Worm (Caenorhabditis elegans) whole organism, L3 larva: Measurements from ENCODE around the gene nspc-20.
A peak's percentile ranks its signal among the peaks of the same experiment; 100 is the strongest.

Experiments
- R02D3.7 ChIP-seq: fragments of 150-350 bp; optimal IDR thresholded peaks from 2 replicates; lab custom pipeline; 2014; ENCODE audit warnings: missing biosample characterization, missing genetic modification characterization
- ZK546.5 ChIP-seq: sonication (generic microtip); optimal IDR thresholded peaks from 2 replicates; lab custom pipeline; 2017; ENCODE audit warnings: missing biosample characterization, missing genetic modification characterization
- aly-2 ChIP-seq: fragments of 150-350 bp; optimal IDR thresholded peaks from 2 replicates; lab custom pipeline; 2014; ENCODE audit warnings: missing biosample characterization, missing genetic modification characterization
- ama-1 ChIP-seq: fragments of 150-350 bp; optimal IDR thresholded peaks from 2 replicates; lab custom pipeline; 2018
- ceh-16 ChIP-seq: sonication (generic microtip); optimal IDR thresholded peaks from 2 replicates; lab custom pipeline; 2017; ENCODE audit warnings: missing biosample characterization, missing genetic modification characterization
- ceh-28 ChIP-seq: fragments of 150-350 bp; optimal IDR thresholded peaks from 2 replicates; lab custom pipeline; 2014; ENCODE audit warnings: missing biosample characterization, missing genetic modification reagents, missing genetic modification characterization
- ceh-82 ChIP-seq: fragments of 150-350 bp; optimal IDR thresholded peaks from 2 replicates; lab custom pipeline; 2014; ENCODE audit warnings: missing biosample characterization, missing genetic modification characterization
- ceh-9 ChIP-seq: sonication (generic microtip); optimal IDR thresholded peaks from 2 replicates; lab custom pipeline; 2018; ENCODE audit warnings: missing biosample characterization, missing genetic modification characterization
- daf-12 ChIP-seq: fragments of 150-350 bp; optimal IDR thresholded peaks from 2 replicates; lab custom pipeline; 2014; ENCODE audit warnings: missing biosample characterization, missing genetic modification reagents, missing genetic modification characterization
- egl-27 ChIP-seq: sonication (generic microtip); optimal IDR thresholded peaks from 4 replicates; lab custom pipeline; 2017; ENCODE audit warnings: missing biosample characterization, missing genetic modification reagents, missing genetic modification characterization
- egl-5 ChIP-seq: fragments of 150-350 bp; optimal IDR thresholded peaks from 2 replicates; lab custom pipeline; 2017; ENCODE audit warnings: missing biosample characterization, missing genetic modification reagents, missing genetic modification characterization, inconsistent platforms
- elt-1 ChIP-seq: fragments of 150-350 bp; optimal IDR thresholded peaks from 2 replicates; lab custom pipeline; 2014; ENCODE audit warnings: missing biosample characterization, missing genetic modification characterization
- elt-2 ChIP-seq: sonication (generic microtip); optimal IDR thresholded peaks from 2 replicates; lab custom pipeline; 2016; ENCODE audit warnings: missing genetic modification reagents, mild to moderate bottlenecking, missing genetic modification characterization, missing compliant biosample characterization
- elt-3 ChIP-seq, 3 experiments: fragments of 150-350 bp in 1 of 3; sonication (generic microtip) in 2 of 3; optimal IDR thresholded peaks; 2 replicates in 2 of 3; 4 replicates in 1 of 3; lab custom pipeline; 2014 to 2017; ENCODE audit warnings: missing biosample characterization in 3 of 3, missing genetic modification characterization in 3 of 3
- eor-1 ChIP-seq, 2 experiments: fragments of 150-350 bp; optimal IDR thresholded peaks; 2 replicates each; lab custom pipeline; 2014 to 2018; ENCODE audit warnings: missing biosample characterization in 2 of 2, missing genetic modification characterization in 2 of 2
- fkh-10 ChIP-seq: sonication (generic microtip); optimal IDR thresholded peaks from 2 replicates; lab custom pipeline; 2017; ENCODE audit warnings: missing biosample characterization, missing genetic modification reagents, missing genetic modification characterization
- fos-1 ChIP-seq: fragments of 150-350 bp; optimal IDR thresholded peaks from 2 replicates; lab custom pipeline; 2014; ENCODE audit warnings: missing biosample characterization, missing genetic modification characterization
- hmg-11 ChIP-seq: sonication (generic microtip); optimal IDR thresholded peaks from 2 replicates; lab custom pipeline; 2016; ENCODE audit warnings: missing genetic modification characterization, missing compliant biosample characterization
- jun-1 ChIP-seq: fragments of 150-350 bp; optimal IDR thresholded peaks from 2 replicates; lab custom pipeline; 2014; ENCODE audit warnings: missing biosample characterization, missing genetic modification reagents, missing genetic modification characterization
- lin-15B ChIP-seq: fragments of 150-350 bp; optimal IDR thresholded peaks from 2 replicates; lab custom pipeline; 2014; ENCODE audit warnings: missing biosample characterization, missing genetic modification characterization
- lin-39 ChIP-seq: fragments of 150-350 bp; optimal IDR thresholded peaks from 2 replicates; lab custom pipeline; 2018; ENCODE audit warnings: missing biosample characterization, missing genetic modification reagents, missing genetic modification characterization
- lsy-12 ChIP-seq: sonication (generic microtip); optimal IDR thresholded peaks from 2 replicates; lab custom pipeline; 2016; ENCODE audit warnings: mild to moderate bottlenecking, missing genetic modification characterization, missing compliant biosample characterization
- mdl-1 ChIP-seq: fragments of 150-350 bp; optimal IDR thresholded peaks from 2 replicates; lab custom pipeline; 2014; ENCODE audit warnings: missing biosample characterization, missing genetic modification characterization
- mml-1 ChIP-seq: fragments of 150-350 bp; sonication (generic microtip); optimal IDR thresholded peaks from 3 replicates; lab custom pipeline; 2014; ENCODE audit warnings: missing biosample characterization, missing genetic modification characterization
- nfya-1 ChIP-seq: sonication (generic microtip); optimal IDR thresholded peaks from 2 replicates; lab custom pipeline; 2017; ENCODE audit warnings: missing genetic modification characterization, mild to moderate bottlenecking, missing compliant biosample characterization, antibody characterized with exemption, moderate library complexity; ENCODE audit not compliant: insufficient read depth
- nhr-11 ChIP-seq: fragments of 150-350 bp; optimal IDR thresholded peaks from 2 replicates; lab custom pipeline; 2014; ENCODE audit warnings: missing biosample characterization, missing genetic modification characterization
- nhr-12 ChIP-seq: fragments of 150-350 bp; optimal IDR thresholded peaks from 2 replicates; lab custom pipeline; 2014; ENCODE audit warnings: missing biosample characterization, missing genetic modification characterization
- nhr-23 ChIP-seq: fragments of 150-350 bp; optimal IDR thresholded peaks from 2 replicates; lab custom pipeline; 2014; ENCODE audit warnings: missing biosample characterization, missing genetic modification reagents, missing genetic modification characterization
- nhr-237 ChIP-seq: fragments of 150-350 bp; optimal IDR thresholded peaks from 2 replicates; lab custom pipeline; 2014; ENCODE audit warnings: missing biosample characterization, missing genetic modification characterization
- nhr-25 ChIP-seq: sonication (generic microtip); optimal IDR thresholded peaks from 2 replicates; lab custom pipeline; 2017; ENCODE audit warnings: missing biosample characterization, missing genetic modification characterization
- nhr-28 ChIP-seq: fragments of 150-350 bp; optimal IDR thresholded peaks from 2 replicates; lab custom pipeline; 2014; ENCODE audit warnings: missing biosample characterization, missing genetic modification characterization
- nhr-43 ChIP-seq: sonication (generic microtip); optimal IDR thresholded peaks from 2 replicates; lab custom pipeline; 2016; ENCODE audit warnings: mild to moderate bottlenecking, missing genetic modification characterization, missing compliant biosample characterization; ENCODE audit not compliant: poor library complexity, severe bottlenecking
- nhr-67 ChIP-seq: fragments of 150-350 bp; optimal IDR thresholded peaks from 2 replicates; lab custom pipeline; 2014; ENCODE audit warnings: missing biosample characterization, missing genetic modification characterization
- nhr-76 ChIP-seq: fragments of 150-350 bp; sonication (generic microtip); optimal IDR thresholded peaks from 5 replicates; lab custom pipeline; 2014; ENCODE audit warnings: missing biosample characterization, missing genetic modification characterization
- nhr-77 ChIP-seq: fragments of 150-350 bp; optimal IDR thresholded peaks from 2 replicates; lab custom pipeline; 2014; ENCODE audit warnings: missing biosample characterization, missing genetic modification characterization
- pha-4 ChIP-seq: fragments of 150-350 bp; optimal IDR thresholded peaks from 2 replicates; lab custom pipeline; 2014; ENCODE audit warnings: missing biosample characterization, missing genetic modification reagents, missing genetic modification characterization
- pqm-1 ChIP-seq: fragments of 150-350 bp; optimal IDR thresholded peaks from 2 replicates; lab custom pipeline; 2017; ENCODE audit warnings: missing biosample characterization, missing genetic modification characterization, inconsistent platforms
- sea-2 ChIP-seq: fragments of 150-350 bp; sonication (generic microtip); optimal IDR thresholded peaks from 4 replicates; lab custom pipeline; 2014; ENCODE audit warnings: missing biosample characterization, missing genetic modification reagents, missing genetic modification characterization
- skn-1 ChIP-seq: fragments of 150-350 bp; optimal IDR thresholded peaks from 2 replicates; lab custom pipeline; 2014; ENCODE audit warnings: missing biosample characterization, missing genetic modification characterization
- snpc-4 ChIP-seq: fragments of 150-350 bp; optimal IDR thresholded peaks from 2 replicates; lab custom pipeline; 2014; ENCODE audit warnings: missing biosample characterization, missing genetic modification characterization
- tbx-2 ChIP-seq: sonication (generic microtip); optimal IDR thresholded peaks from 2 replicates; lab custom pipeline; 2016; ENCODE audit warnings: mild to moderate bottlenecking, missing genetic modification characterization, missing compliant biosample characterization
- unc-39 ChIP-seq: sonication (generic microtip); optimal IDR thresholded peaks from 4 replicates; lab custom pipeline; 2017; ENCODE audit warnings: missing biosample characterization, missing genetic modification characterization
- ztf-11 ChIP-seq: fragments of 150-350 bp; optimal IDR thresholded peaks from 2 replicates; lab custom pipeline; 2014; ENCODE audit warnings: missing biosample characterization, missing genetic modification characterization
- ztf-4 ChIP-seq: fragments of 150-350 bp; optimal IDR thresholded peaks from 2 replicates; lab custom pipeline; 2014; ENCODE audit warnings: missing biosample characterization, missing genetic modification characterization

Gene nspc-20

DNA sequence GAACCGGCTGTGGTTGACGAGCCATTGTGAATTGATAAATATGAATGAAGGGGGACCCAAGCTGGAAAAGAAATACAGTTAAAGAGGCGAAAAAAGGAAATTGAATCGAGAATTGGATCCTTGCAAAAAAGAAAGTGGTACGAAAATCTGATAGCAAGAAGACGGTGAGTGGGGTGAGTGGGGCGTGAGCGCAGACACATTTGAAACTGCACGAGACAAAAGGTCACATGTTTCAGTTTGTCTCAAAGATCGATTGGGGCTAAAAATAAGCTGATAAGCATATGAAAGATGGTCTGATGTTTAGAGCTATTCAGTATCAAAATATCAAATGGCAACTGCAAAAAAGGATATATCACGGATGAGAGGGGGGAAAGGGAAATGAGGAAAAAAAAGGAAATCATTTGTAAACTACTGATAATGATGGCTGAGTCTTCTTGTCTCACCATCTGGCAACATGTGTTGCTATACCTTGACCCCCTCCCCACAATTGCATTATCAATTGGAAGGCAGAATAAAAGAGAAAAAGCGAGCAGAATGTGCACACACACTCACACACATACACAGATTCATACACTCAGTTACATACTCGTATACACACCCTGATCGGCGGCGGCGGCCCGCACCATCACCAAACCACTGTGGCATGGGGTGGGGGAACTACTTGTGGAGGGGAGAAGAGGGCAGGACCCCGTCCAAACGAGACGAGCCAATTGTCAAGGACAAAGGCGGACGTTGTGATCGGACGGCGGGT, 26.0 kb downstream of the nspc-20 start, which contains the start of gene M163.1:
Gene M163.1 (minus strand): TSS at position 25 of the 751 bp plus-strand sequence.
- no peak for TF ChIP-seq jun-1
- TF ChIP-seq unc-39 (tag; lab: Kevin White, UChicago) = no peak
- no peak for TF ChIP-seq nhr-76
- TF ChIP-seq fos-1 (tag; lab: Kevin White, UChicago) = no peak
- TF ChIP-seq nhr-23 (tag; lab: Kevin White, UChicago) = no peak
- TF ChIP-seq mdl-1 (tag; lab: Kevin White, UChicago) = peak; percentile 21
- no peak for TF ChIP-seq nhr-43 (tag; lab: Kevin White, UChicago)
- no peak for TF ChIP-seq R02D3.7
- TF ChIP-seq ama-1 = no peak
- no peak for TF ChIP-seq fkh-10 (GFP tag; lab: Kevin White, UChicago)
- peak; percentile 55 for TF ChIP-seq nhr-25 (tag; lab: Kevin White, UChicago)
- peak; percentile 45 for TF ChIP-seq elt-2 (tag; lab: Kevin White, UChicago)
- peak; percentile 16 for TF ChIP-seq lin-39 (tag; lab: Kevin White, UChicago)
- no peak for TF ChIP-seq snpc-4
- TF ChIP-seq mml-1 = no peak
- TF ChIP-seq nhr-28 (tag; lab: Kevin White, UChicago) = no peak
- no peak for TF ChIP-seq sea-2 (GFP tag; lab: Kevin White, UChicago)
- TF ChIP-seq nhr-67 = no peak
- TF ChIP-seq nfya-1 (tag; lab: Kevin White, UChicago) = peak; percentile 0
- no peak for TF ChIP-seq aly-2 (tag; lab: Kevin White, UChicago)
- TF ChIP-seq ceh-82 (tag; lab: Kevin White, UChicago) = no peak
- no peak for TF ChIP-seq nhr-12
- TF ChIP-seq pqm-1 (tag; lab: Kevin White, UChicago) = peak; percentile 13
- no peak for TF ChIP-seq ceh-28 (tag; lab: Kevin White, UChicago)
- TF ChIP-seq egl-5 (tag; lab: Kevin White, UChicago) = no peak
- no peak for TF ChIP-seq nhr-77 (tag; lab: Kevin White, UChicago)
- TF ChIP-seq elt-1 (tag; lab: Kevin White, UChicago) = no peak
- no peak for TF ChIP-seq elt-3 (tag; optimal IDR thresholded peaks at IDR 0.05; lab: Kevin White, UChicago)
- no peak for TF ChIP-seq ceh-16
- TF ChIP-seq nhr-11 = no peak
- TF ChIP-seq lsy-12 (tag; lab: Kevin White, UChicago) = no peak
- no peak for TF ChIP-seq pha-4
- no peak for TF ChIP-seq ZK546.5 (tag; lab: Kevin White, UChicago)
- TF ChIP-seq skn-1 (tag; lab: Kevin White, UChicago) = no peak
- TF ChIP-seq egl-27 (tag; lab: Kevin White, UChicago) = no peak
- no peak for TF ChIP-seq hmg-11 (tag; lab: Kevin White, UChicago)
- TF ChIP-seq ztf-4 (tag; lab: Kevin White, UChicago) = no peak
- TF ChIP-seq lin-15B (tag; lab: Kevin White, UChicago) = no peak
- TF ChIP-seq nhr-237 (tag; lab: Kevin White, UChicago) = no peak
- no peak for TF ChIP-seq eor-1 (tag; optimal IDR thresholded peaks at IDR 0.05; lab: Kevin White, UChicago)
- no peak for TF ChIP-seq tbx-2 (tag; lab: Kevin White, UChicago)
- no peak for TF ChIP-seq daf-12 (tag; lab: Kevin White, UChicago)
- TF ChIP-seq ztf-11 (tag; lab: Kevin White, UChicago) = no peak

DNA sequence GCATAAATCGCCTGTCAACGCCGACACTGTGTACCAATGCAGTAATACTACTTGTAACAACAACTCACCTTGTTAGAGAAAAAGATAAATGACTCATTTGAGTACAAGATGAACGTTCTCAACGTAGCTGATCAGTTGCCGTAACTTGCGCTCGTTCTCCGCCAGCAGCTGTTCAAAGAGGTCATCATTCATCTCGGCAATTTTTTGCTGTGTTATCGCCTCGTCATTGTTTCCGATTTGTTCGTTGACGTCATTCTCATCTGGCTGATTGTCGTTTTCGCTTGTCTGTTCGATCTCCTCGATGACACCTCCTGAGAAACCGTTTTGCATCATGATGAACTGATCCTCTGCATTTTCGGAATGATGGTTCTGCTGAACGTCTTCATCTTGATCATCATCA, 26.7 kb downstream of the nspc-20 start:
- no peak for TF ChIP-seq ceh-82 (tag; lab: Kevin White, UChicago)
- no peak for TF ChIP-seq nhr-28 (tag; lab: Kevin White, UChicago)
- TF ChIP-seq elt-1 (tag; lab: Kevin White, UChicago) = peak; percentile 42
- peak; percentile 17 for TF ChIP-seq nhr-43 (tag; lab: Kevin White, UChicago)
- peak; percentile 23 for TF ChIP-seq lin-39 (tag; lab: Kevin White, UChicago)
- TF ChIP-seq nhr-23 (tag; lab: Kevin White, UChicago) = peak; percentile 69
- TF ChIP-seq mdl-1 (tag; lab: Kevin White, UChicago) = no peak
- TF ChIP-seq lsy-12 (tag; lab: Kevin White, UChicago) = no peak
- TF ChIP-seq elt-3 (tag; optimal IDR thresholded peaks at IDR 0.05; lab: Kevin White, UChicago) = no peak
- TF ChIP-seq nhr-25 (tag; lab: Kevin White, UChicago) = peak; percentile 74
- TF ChIP-seq ceh-9 (tag; lab: Kevin White, UChicago) = no peak
